Worm (Caenorhabditis elegans): ENCODE measurements around the gene C02G6.2.

- TF ChIP-seq him-1 (tag; optimal IDR thresholded peaks at IDR 0.05) (peak; percentile 21), W03F9.2 (tag; optimal IDR thresholded peaks at IDR 0.05) (peak; percentile 28)
These were observed 27.5 kb upstream of the C02G6.2 start for ce11 chrV:5844349-5844760.
